Fruit fly (Drosophila melanogaster): ENCODE results near the gene CG46025.

CG46025 gene

DNA sequence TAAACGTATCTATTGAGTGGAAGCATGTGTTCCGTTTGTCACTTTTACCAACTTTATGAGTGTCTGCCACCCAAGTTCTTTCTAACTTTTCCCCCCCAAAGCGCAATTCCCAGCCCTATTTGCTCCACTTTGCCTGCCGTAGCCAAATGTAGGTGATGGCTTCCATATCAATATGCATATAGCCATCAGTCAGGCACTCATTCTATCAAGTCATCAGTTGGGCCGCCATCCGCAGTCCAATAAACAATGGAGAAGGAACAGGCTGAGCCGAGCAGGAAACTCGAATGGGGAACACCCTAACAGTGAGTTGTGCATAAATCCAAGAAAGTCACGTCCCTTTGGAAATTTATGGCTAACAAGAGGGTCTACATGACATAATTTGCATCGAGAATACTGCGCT is 53.6 kb downstream of the CG46025 start:
- no peak for TF ChIP-seq CG8301 (tag; optimal IDR thresholded peaks at IDR 0.05)
- no peak for TF ChIP-seq Snoo (tag; optimal IDR thresholded peaks at IDR 0.05)
- no peak for TF ChIP-seq D1 (tag; optimal IDR thresholded peaks at IDR 0.05)
- TF ChIP-seq CG15710 (tag; optimal IDR thresholded peaks at IDR 0.05), result no peak
- TF ChIP-seq Pif1B (GFP tag; optimal IDR thresholded peaks at IDR 0.05), result no peak
- no peak for TF ChIP-seq CG32121 (GFP tag; IDR thresholded peaks at IDR 0.05)
- TF ChIP-seq CG12605 (GFP tag; IDR thresholded peaks at IDR 0.05), result no peak
- TF ChIP-seq CG10348 (GFP tag; IDR thresholded peaks at IDR 0.05), result no peak
- no peak for TF ChIP-seq CG9948 (tag; optimal IDR thresholded peaks at IDR 0.05)
- TF ChIP-seq rn (GFP tag; IDR thresholded peaks at IDR 0.05), result no peak
- no peak for TF ChIP-seq Pif1A (GFP tag; optimal IDR thresholded peaks at IDR 0.05)
- no peak for TF ChIP-seq EcR (GFP tag; optimal IDR thresholded peaks at IDR 0.05)
- no peak for TF ChIP-seq CG14655 (GFP tag; optimal IDR thresholded peaks at IDR 0.05)
- TF ChIP-seq CG13204 (GFP tag; optimal IDR thresholded peaks at IDR 0.05), result no peak
- TF ChIP-seq CG4496 (GFP tag; IDR thresholded peaks at IDR 0.05), result no peak
- TF ChIP-seq fd96Ca (GFP tag; IDR thresholded peaks at IDR 0.05), result no peak
- TF ChIP-seq CG17806 (tag; optimal IDR thresholded peaks at IDR 0.05), result no peak
- no peak for TF ChIP-seq Ets98B (GFP tag; IDR thresholded peaks at IDR 0.05)

DNA sequence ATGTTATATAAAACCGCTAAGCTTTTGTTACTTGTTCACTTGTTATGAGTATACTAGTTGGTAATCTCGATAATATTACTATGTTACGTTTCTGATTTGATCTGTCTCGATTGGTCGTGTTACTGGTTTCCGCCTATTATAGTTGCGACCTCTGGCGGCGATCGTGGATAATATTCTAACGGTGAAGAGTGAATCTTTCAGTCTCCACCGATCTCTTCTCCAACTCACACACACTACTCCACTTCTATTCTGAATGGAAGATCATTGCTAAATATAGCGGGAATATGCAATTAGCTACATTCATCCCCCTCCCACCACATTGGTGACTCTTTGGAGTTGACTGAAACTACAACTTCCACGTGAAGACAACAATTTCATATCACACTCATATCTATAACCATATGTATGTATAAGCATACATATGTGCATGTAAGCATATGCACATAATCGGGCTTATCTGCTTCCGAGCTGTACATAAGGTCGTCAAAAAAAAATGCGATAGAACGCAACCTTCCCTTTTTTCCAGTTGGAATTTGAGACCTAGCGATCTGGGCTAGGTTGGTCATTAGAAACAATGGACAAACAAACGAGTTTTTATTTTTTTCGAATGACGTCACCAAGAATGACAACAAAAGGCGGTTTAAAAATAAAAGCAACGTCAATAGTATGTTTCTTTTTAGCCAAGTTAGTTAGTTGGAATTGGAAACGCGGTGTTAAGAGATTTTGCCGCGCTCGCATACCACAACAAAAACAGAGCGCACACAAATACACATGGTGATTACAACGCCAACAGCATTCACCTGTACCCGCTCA is 55.1 kb downstream of the CG46025 start:
- TF ChIP-seq CG8159 (tag; optimal IDR thresholded peaks at IDR 0.05) (no peak), gl (tag; optimal IDR thresholded peaks at IDR 0.05) (peak; percentile 21)

DNA sequence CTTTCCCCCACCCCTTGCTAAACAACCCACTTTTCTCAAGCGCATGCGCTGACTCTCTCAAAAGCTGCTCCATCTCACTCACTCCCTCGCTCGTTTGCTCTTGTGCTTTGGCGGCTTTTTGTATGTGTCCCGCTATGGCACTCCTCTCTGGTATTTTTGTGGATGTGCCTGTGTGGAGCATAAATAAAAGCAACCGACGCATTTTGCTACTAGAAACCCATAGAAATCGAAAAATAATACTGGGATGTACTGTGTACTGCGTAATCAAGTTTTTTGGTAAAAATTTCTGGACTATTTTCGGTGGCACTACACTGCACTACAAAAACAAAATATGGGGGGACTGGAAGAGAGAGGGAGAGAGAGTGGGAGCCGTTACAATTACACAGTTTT is 55.7 kb downstream of the CG46025 start:
- TF ChIP-seq EcR (GFP tag; optimal IDR thresholded peaks at IDR 0.05) (peak; percentile 75), fd96Ca (GFP tag; IDR thresholded peaks at IDR 0.05) (no peak; the same call in 2 of the 3 replicates), CG17806 (tag; optimal IDR thresholded peaks at IDR 0.05) (no peak), CG4496 (GFP tag; IDR thresholded peaks at IDR 0.05) (peak; percentile 11; the same call in 1 of the 3 replicates), CG14655 (GFP tag; optimal IDR thresholded peaks at IDR 0.05) (no peak), CG15710 (tag; optimal IDR thresholded peaks at IDR 0.05) (no peak), CG9948 (tag; optimal IDR thresholded peaks at IDR 0.05) (no peak), CG8159 (tag; optimal IDR thresholded peaks at IDR 0.05) (no peak), Snoo (tag; optimal IDR thresholded peaks at IDR 0.05) (no peak), Pif1B (GFP tag; optimal IDR thresholded peaks at IDR 0.05) (peak; percentile 5), CG13204 (GFP tag; optimal IDR thresholded peaks at IDR 0.05) (peak; percentile 63), CG32121 (GFP tag; IDR thresholded peaks at IDR 0.05) (peak; percentile 65), D1 (tag; optimal IDR thresholded peaks at IDR 0.05) (no peak), CG12605 (GFP tag; IDR thresholded peaks at IDR 0.05) (peak; percentile 69; the same call in 1 of the 2 replicates), Ets98B (GFP tag; IDR thresholded peaks at IDR 0.05) (peak; percentile 79)

DNA sequence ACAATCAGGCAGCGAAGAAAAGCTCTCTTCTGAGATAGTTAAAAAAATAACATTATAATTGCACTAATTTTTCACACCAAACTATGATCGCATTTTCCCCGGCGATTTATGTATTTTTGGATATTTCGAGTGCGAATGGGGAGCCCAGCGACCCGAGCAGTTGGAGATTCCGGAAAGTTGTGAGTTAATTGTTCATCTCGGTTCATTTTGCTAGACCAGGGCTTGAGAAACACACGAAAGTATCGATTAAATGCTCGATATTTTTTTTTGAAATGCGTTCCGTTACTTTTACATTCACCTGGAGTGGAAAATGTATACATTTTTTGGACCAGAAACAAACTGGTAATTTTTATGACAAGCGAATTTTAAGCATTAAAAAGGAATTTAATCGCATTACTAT is 56.5 kb downstream of the CG46025 start, which contains the start of gene Cdc14:
Cdc14 (minus strand) TSS at position 185 of the 400 bp plus-strand sequence.
- TF ChIP-seq EcR (GFP tag; optimal IDR thresholded peaks at IDR 0.05), result peak; percentile 17
- TF ChIP-seq D1 (tag; optimal IDR thresholded peaks at IDR 0.05), result no peak
- TF ChIP-seq Pif1B (GFP tag; optimal IDR thresholded peaks at IDR 0.05), result peak; percentile 16
- TF ChIP-seq CG8301 (tag; optimal IDR thresholded peaks at IDR 0.05), result no peak
- TF ChIP-seq CG9948 (tag; optimal IDR thresholded peaks at IDR 0.05), result no peak
- no peak for TF ChIP-seq fd96Ca (GFP tag; IDR thresholded peaks at IDR 0.05)
- TF ChIP-seq CG10348 (GFP tag; IDR thresholded peaks at IDR 0.05), result no peak
- TF ChIP-seq CG4496 (GFP tag; IDR thresholded peaks at IDR 0.05), result no peak
- no peak for TF ChIP-seq CG12605 (GFP tag; IDR thresholded peaks at IDR 0.05)
- TF ChIP-seq gl (tag; optimal IDR thresholded peaks at IDR 0.05), result no peak
- no peak for TF ChIP-seq CG17806 (tag; optimal IDR thresholded peaks at IDR 0.05)
- TF ChIP-seq Ets98B (GFP tag; IDR thresholded peaks at IDR 0.05), result peak; percentile 18; the same call in 1 of the 2 replicates

DNA sequence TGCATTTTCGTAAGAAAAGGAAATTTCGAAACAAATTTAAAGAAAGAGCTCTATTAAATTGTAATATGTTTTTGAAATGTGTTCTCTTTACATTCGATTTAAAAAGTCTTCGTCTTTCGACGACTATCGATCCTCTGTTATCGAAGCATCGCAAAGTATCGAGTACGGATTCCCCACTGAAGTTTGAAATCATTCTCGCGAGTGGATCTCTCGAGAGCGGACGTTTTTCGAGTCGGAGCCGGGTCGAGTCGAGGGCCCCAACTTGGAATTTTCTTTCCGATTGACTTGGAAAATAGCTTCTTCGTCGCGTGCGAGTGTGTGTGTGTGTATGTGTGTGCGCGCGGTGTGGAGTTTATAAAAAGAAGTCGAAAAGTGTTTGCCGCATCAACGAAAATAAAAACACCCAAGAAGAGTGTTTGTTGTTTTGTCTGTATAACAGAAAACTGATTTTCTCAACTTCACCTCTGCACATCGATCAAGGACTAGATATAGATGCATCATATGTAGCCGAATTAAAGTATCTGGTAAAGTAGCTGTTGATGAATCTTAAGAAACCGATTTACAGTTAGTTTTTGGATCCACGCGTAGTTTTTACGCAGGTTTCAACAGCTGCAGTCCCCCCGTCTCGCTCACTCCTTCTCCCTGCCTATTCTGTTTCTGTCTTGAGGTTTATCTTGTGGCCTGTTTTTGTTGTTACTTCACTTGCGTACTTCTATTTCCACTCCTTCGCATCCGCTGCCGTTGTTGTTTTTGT is 57.5 kb downstream of the CG46025 start, which contains the start of gene LanB1:
LanB1 (plus strand) TSS at position 190 of the 754 bp plus-strand sequence.
- TF ChIP-seq CG14655 (GFP tag; optimal IDR thresholded peaks at IDR 0.05) (no peak), rn (GFP tag; IDR thresholded peaks at IDR 0.05) (no peak), CG34367 (tag; optimal IDR thresholded peaks at IDR 0.05) (no peak), fd96Ca (GFP tag; IDR thresholded peaks at IDR 0.05) (no peak; the same call in 2 of the 3 replicates), EcR (GFP tag; optimal IDR thresholded peaks at IDR 0.05) (peak; percentile 0), CG32121 (GFP tag; IDR thresholded peaks at IDR 0.05) (peak; percentile 28; the same call in 1 of the 2 replicates), CG15710 (tag; optimal IDR thresholded peaks at IDR 0.05) (no peak), CG10348 (GFP tag; IDR thresholded peaks at IDR 0.05) (no peak), CG12605 (GFP tag; IDR thresholded peaks at IDR 0.05) (peak; percentile 48; the same call in 1 of the 2 replicates), Pif1A (GFP tag; optimal IDR thresholded peaks at IDR 0.05) (no peak), CG8159 (tag; optimal IDR thresholded peaks at IDR 0.05) (no peak), Snoo (tag; optimal IDR thresholded peaks at IDR 0.05) (no peak), CG8301 (tag; optimal IDR thresholded peaks at IDR 0.05) (peak; percentile 7), D1 (tag; optimal IDR thresholded peaks at IDR 0.05) (no peak), CG9948 (tag; optimal IDR thresholded peaks at IDR 0.05) (no peak), Ets98B (GFP tag; IDR thresholded peaks at IDR 0.05) (no peak; the same call in 1 of the 2 replicates), CG13204 (GFP tag; optimal IDR thresholded peaks at IDR 0.05) (peak; percentile 3), Pif1B (GFP tag; optimal IDR thresholded peaks at IDR 0.05) (no peak), gl (tag; optimal IDR thresholded peaks at IDR 0.05) (no peak), CG17806 (tag; optimal IDR thresholded peaks at IDR 0.05) (no peak), CG4496 (GFP tag; IDR thresholded peaks at IDR 0.05) (peak; percentile 28; the same call in 1 of the 3 replicates)

Measured in whole organism, pupa.